Fruit fly (Drosophila melanogaster) whole organism, embryonic: ENCODE data around the gene Rassf.

Experiments used
- Awh ChIP-seq: fragments of 200-800 bp; sonication (Bioruptor generic); IDR thresholded peaks from 2 replicates; pipeline ENCODE4, ENCODE4 v1.3.6; 2022; ENCODE audit warnings: missing biosample characterization, missing genetic modification characterization
- Bteb2 ChIP-seq: fragments of 200-800 bp; sonication (Bioruptor generic); optimal IDR thresholded peaks from 2 replicates; lab custom pipeline; 2016; ENCODE audit warnings: missing biosample characterization, missing genetic modification characterization
- CG10979 ChIP-seq: fragments of 200-800 bp; sonication (Bioruptor generic); optimal IDR thresholded peaks from 2 replicates; lab custom pipeline; 2018; ENCODE audit warnings: missing biosample characterization, mild to moderate bottlenecking, missing genetic modification characterization, moderate library complexity
- CG11093 ChIP-seq: fragments of 200-800 bp; sonication (Bioruptor generic); IDR thresholded peaks from 3 replicates; pipeline ENCODE4 v1.3.6; 2022; ENCODE audit warnings: missing biosample characterization, missing genetic modification characterization
- CG11695 ChIP-seq: fragments of 200-800 bp; sonication (Bioruptor generic); IDR thresholded peaks from 3 replicates; pipeline ENCODE4 v1.3.6; 2022; ENCODE audit warnings: missing biosample characterization, missing genetic modification characterization
- CG12155 ChIP-seq: fragments of 200-800 bp; sonication (Bioruptor generic); optimal IDR thresholded peaks from 3 replicates; lab custom pipeline; 2016; ENCODE audit warnings: missing biosample characterization, missing genetic modification characterization
- CG12236 ChIP-seq: fragments of 200-800 bp; sonication (Bioruptor generic); optimal IDR thresholded peaks from 2 replicates; lab custom pipeline; 2016; ENCODE audit warnings: missing biosample characterization, missing genetic modification characterization
- CG13287 ChIP-seq: fragments of 200-800 bp; sonication (Bioruptor generic); IDR thresholded peaks from 2 replicates; pipeline ENCODE4 v1.3.6; 2022; ENCODE audit warnings: missing biosample characterization, missing genetic modification characterization; ENCODE audit not compliant: partially characterized antibody
- CG1602 ChIP-seq: fragments of 200-800 bp; sonication (Bioruptor generic); optimal IDR thresholded peaks from 3 replicates; lab custom pipeline; 2016; ENCODE audit warnings: missing biosample characterization, missing genetic modification characterization
- CG1647 ChIP-seq: fragments of 200-800 bp; sonication (Bioruptor generic); optimal IDR thresholded peaks from 3 replicates; lab custom pipeline; 2016; ENCODE audit warnings: missing biosample characterization, missing genetic modification characterization
- CG17328 ChIP-seq: fragments of 200-800 bp; sonication (Bioruptor generic); IDR thresholded peaks from 2 replicates; pipeline ENCODE4 v1.3.6; 2022; ENCODE audit warnings: missing biosample characterization, missing genetic modification characterization
- CG17568 ChIP-seq: fragments of 200-800 bp; sonication (Bioruptor generic); optimal IDR thresholded peaks from 2 replicates; lab custom pipeline; 2018; ENCODE audit warnings: missing biosample characterization, mild to moderate bottlenecking, missing genetic modification characterization, moderate library complexity
- CG18011 ChIP-seq: fragments of 200-800 bp; sonication (Bioruptor generic); optimal IDR thresholded peaks from 2 replicates; lab custom pipeline; 2017; ENCODE audit warnings: missing biosample characterization, missing genetic modification characterization, mild to moderate bottlenecking, moderate library complexity, missing genotype
- CG18599 ChIP-seq: fragments of 200-800 bp; sonication (Bioruptor generic); optimal IDR thresholded peaks from 3 replicates; lab custom pipeline; 2017; ENCODE audit warnings: missing biosample characterization, missing genetic modification characterization, mild to moderate bottlenecking, moderate library complexity, missing genetic modification reagents
- CG3163 ChIP-seq: fragments of 200-800 bp; sonication (Bioruptor generic); optimal IDR thresholded peaks from 3 replicates; lab custom pipeline; 2016; ENCODE audit warnings: missing biosample characterization, missing genetic modification characterization
- CG42726 ChIP-seq: fragments of 200-800 bp; sonication (Bioruptor generic); IDR thresholded peaks from 2 replicates; pipeline ENCODE4 v1.3.6; 2022; ENCODE audit warnings: missing biosample characterization, missing genetic modification characterization; ENCODE audit not compliant: partially characterized antibody
- CG4282 ChIP-seq: fragments of 200-800 bp; sonication (Bioruptor generic); optimal IDR thresholded peaks from 2 replicates; lab custom pipeline; 2016; ENCODE audit warnings: missing biosample characterization, missing genetic modification characterization
- CG4617 ChIP-seq: fragments of 200-800 bp; sonication (Bioruptor generic); optimal IDR thresholded peaks from 3 replicates; lab custom pipeline; 2016; ENCODE audit warnings: missing biosample characterization, missing genetic modification characterization, borderline replicate concordance
- CG5245 ChIP-seq: fragments of 200-800 bp; sonication (Bioruptor generic); optimal IDR thresholded peaks from 3 replicates; lab custom pipeline; 2016; ENCODE audit warnings: missing biosample characterization, missing genetic modification characterization
- CG8765 ChIP-seq: fragments of 200-800 bp; sonication (Bioruptor generic); IDR thresholded peaks from 2 replicates; pipeline ENCODE4 v1.3.6; 2022; ENCODE audit warnings: missing biosample characterization, missing genetic modification characterization
- CG9609 ChIP-seq: fragments of 200-800 bp; sonication (Bioruptor generic); optimal IDR thresholded peaks from 3 replicates; lab custom pipeline; 2016; ENCODE audit warnings: missing biosample characterization, missing genetic modification characterization
- CTCF ChIP-seq: fragments of 200-800 bp; sonication (Bioruptor generic); optimal IDR thresholded peaks from 2 replicates; lab custom pipeline; 2017; ENCODE audit warnings: missing biosample characterization, mild to moderate bottlenecking, missing genetic modification characterization, moderate library complexity
- CoRest ChIP-seq: fragments of 200-800 bp; sonication (Bioruptor generic); optimal IDR thresholded peaks from 3 replicates; lab custom pipeline; 2018; ENCODE audit warnings: missing biosample characterization, mild to moderate bottlenecking, missing genetic modification characterization, moderate library complexity
- D ChIP-seq, 2 experiments: fragments of 200-800 bp in 1 of 2; fragments of >200 bp in 1 of 2; sonication (Bioruptor generic) in 1 of 2; optimal IDR thresholded peaks; 2 replicates in 1 of 2; 3 replicates in 1 of 2; lab custom pipeline; 2017; ENCODE audit warnings: mild to moderate bottlenecking in 1 of 2, missing biosample characterization in 1 of 2, missing genetic modification characterization in 1 of 2, missing genetic modification reagents in 1 of 2
- Dp ChIP-seq: fragments of 200-800 bp; sonication (Bioruptor generic); optimal IDR thresholded peaks from 2 replicates; lab custom pipeline; 2018; ENCODE audit warnings: missing biosample characterization, mild to moderate bottlenecking, missing genetic modification characterization, moderate library complexity
- Elba2 ChIP-seq: fragments of 200-800 bp; sonication (Bioruptor generic); optimal IDR thresholded peaks from 3 replicates; lab custom pipeline; 2016; ENCODE audit warnings: missing biosample characterization, missing genetic modification characterization
- Hand ChIP-seq: fragments of 200-800 bp; sonication (Bioruptor generic); optimal IDR thresholded peaks from 2 replicates; lab custom pipeline; 2017; ENCODE audit warnings: mild to moderate bottlenecking, missing biosample characterization, missing genetic modification reagents, missing genetic modification characterization
- Hey ChIP-seq: fragments of 200-800 bp; sonication (Bioruptor generic); optimal IDR thresholded peaks from 3 replicates; lab custom pipeline; 2018; ENCODE audit warnings: missing biosample characterization, mild to moderate bottlenecking, missing genetic modification characterization
- Neu2 ChIP-seq: fragments of 200-800 bp; sonication (Bioruptor generic); optimal IDR thresholded peaks from 3 replicates; lab custom pipeline; 2016; ENCODE audit warnings: missing biosample characterization, missing genetic modification characterization, borderline replicate concordance
- Nf-YB ChIP-seq: fragments of 200-800 bp; sonication (Bioruptor generic); optimal IDR thresholded peaks from 3 replicates; lab custom pipeline; 2019; ENCODE audit warnings: missing biosample characterization, mild to moderate bottlenecking, missing genetic modification characterization, moderate library complexity
- Ravus ChIP-seq: fragments of 200-800 bp; sonication (Bioruptor generic); IDR thresholded peaks from 2 replicates; pipeline ENCODE4 v1.3.6; 2022; ENCODE audit warnings: missing biosample characterization, missing genetic modification characterization
- abd-A ChIP-seq: fragments of 200-800 bp; sonication (Bioruptor generic); optimal IDR thresholded peaks from 3 replicates; lab custom pipeline; 2019; ENCODE audit warnings: missing biosample characterization, mild to moderate bottlenecking, missing genetic modification characterization, moderate library complexity
- al ChIP-seq: fragments of 200-800 bp; sonication (Bioruptor generic); IDR thresholded peaks from 2 replicates; pipeline ENCODE4 v1.3.6; 2022; ENCODE audit warnings: missing biosample characterization, missing genetic modification characterization
- croc ChIP-seq: fragments of 200-800 bp; sonication (Bioruptor generic); conservative IDR thresholded peaks from 3 replicates; pipeline ENCODE4 v1.3.6; 2022; ENCODE audit warnings: missing biosample characterization, missing genetic modification characterization
- dmrt99B ChIP-seq: fragments of 200-800 bp; sonication (Bioruptor generic); optimal IDR thresholded peaks from 2 replicates; lab custom pipeline; 2018; ENCODE audit warnings: missing biosample characterization, mild to moderate bottlenecking, missing genetic modification characterization, moderate library complexity
- fd64A ChIP-seq: fragments of 200-800 bp; sonication (Bioruptor generic); optimal IDR thresholded peaks from 3 replicates; lab custom pipeline; 2018; ENCODE audit warnings: missing biosample characterization, mild to moderate bottlenecking, missing genetic modification characterization
- gcm ChIP-seq: fragments of 200-800 bp; sonication (Bioruptor generic); optimal IDR thresholded peaks from 2 replicates; lab custom pipeline; 2019; ENCODE audit warnings: missing biosample characterization, mild to moderate bottlenecking, missing genetic modification characterization, moderate library complexity
- grn ChIP-seq: fragments of 200-800 bp; sonication (Bioruptor generic); optimal IDR thresholded peaks from 3 replicates; lab custom pipeline; 2017; ENCODE audit warnings: missing biosample characterization, missing genetic modification characterization
- maf-S ChIP-seq: fragments of 200-800 bp; sonication (Bioruptor generic); optimal IDR thresholded peaks from 2 replicates; lab custom pipeline; 2016; ENCODE audit warnings: missing biosample characterization, missing genetic modification characterization
- nerfin-2 ChIP-seq: fragments of 200-800 bp; sonication (Bioruptor generic); IDR thresholded peaks from 2 replicates; pipeline ENCODE4 v1.3.6; 2022; ENCODE audit warnings: missing biosample characterization, missing genetic modification characterization; ENCODE audit not compliant: partially characterized antibody
- pfk ChIP-seq: fragments of 200-800 bp; sonication (Bioruptor generic); optimal IDR thresholded peaks from 2 replicates; lab custom pipeline; 2018; ENCODE audit warnings: missing biosample characterization, mild to moderate bottlenecking, missing genetic modification characterization, moderate library complexity
- sim ChIP-seq: fragments of 200-800 bp; sonication (Bioruptor generic); IDR thresholded peaks from 2 replicates; pipeline ENCODE4 v1.3.6; 2022; ENCODE audit warnings: missing biosample characterization, missing genetic modification characterization
- slou ChIP-seq: fragments of 200-800 bp; sonication (Bioruptor generic); optimal IDR thresholded peaks from 3 replicates; lab custom pipeline; 2016; ENCODE audit warnings: missing biosample characterization, missing genetic modification characterization
- sob ChIP-seq: fragments of 200-800 bp; sonication (Bioruptor generic); IDR thresholded peaks from 2 replicates; pipeline ENCODE4 v1.3.6; 2022; ENCODE audit warnings: missing biosample characterization, missing genetic modification characterization
- sr ChIP-seq: fragments of 200-800 bp; sonication (Bioruptor generic); IDR thresholded peaks from 3 replicates; pipeline ENCODE4 v1.3.6; 2022; ENCODE audit warnings: missing biosample characterization, missing genetic modification characterization
- twi ChIP-seq: fragments of 200-800 bp; optimal IDR thresholded peaks from 2 replicates; lab custom pipeline; 2019; ENCODE audit warnings: missing biosample characterization, mild to moderate bottlenecking, missing genetic modification characterization, moderate library complexity
- vfl ChIP-seq: fragments of 200-800 bp; sonication (Bioruptor generic); optimal IDR thresholded peaks from 2 replicates; lab custom pipeline; 2016; ENCODE audit warnings: missing biosample characterization, missing genetic modification characterization
- vvl ChIP-seq: fragments of 200-800 bp; sonication (Bioruptor generic); IDR thresholded peaks from 2 replicates; pipeline ENCODE4 v1.3.6; 2022; ENCODE audit warnings: missing biosample characterization, missing genetic modification characterization
- wdn ChIP-seq: fragments of 200-800 bp; sonication (Bioruptor generic); IDR thresholded peaks from 2 replicates; pipeline ENCODE4 v1.3.6; 2022; ENCODE audit warnings: missing biosample characterization, missing genetic modification characterization
- yki ChIP-seq: fragments of >200 bp; optimal IDR thresholded peaks from 3 replicates; lab custom pipeline; 2018

Gene Rassf

dm6 chr3R:23117683-23118470 lies at the start of gene Rassf, which contains the start of gene CenB1A (continued):
- TF ChIP-seq CTCF = no peak
- TF ChIP-seq CG9609 (GFP tag; lab: Kevin White, UChicago) = peak; percentile 63
- TF ChIP-seq twi (tag; lab: Kevin White, UChicago) = no peak
- TF ChIP-seq nerfin-2 (GFP tag; lab: Robert Waterston, UW) = no peak
- TF ChIP-seq Nf-YB (GFP tag; lab: Kevin White, UChicago) = no peak
- no peak; the same call in 1 of the 2 replicates for TF ChIP-seq Ravus (GFP tag; lab: Robert Waterston, UW)
- peak; percentile 82 for TF ChIP-seq Dp
- no peak for TF ChIP-seq grn (GFP tag; lab: Kevin White, UChicago)
- TF ChIP-seq CG1602 (GFP tag; lab: Kevin White, UChicago) = no peak
- no peak for TF ChIP-seq CG8765 (GFP tag; lab: Robert Waterston, UW)
- TF ChIP-seq CG12155 = peak; percentile 23
- TF ChIP-seq CG4617 (GFP tag; lab: Kevin White, UChicago) = peak; percentile 43
- no peak for TF ChIP-seq Bteb2 (GFP tag; lab: Kevin White, UChicago)
- TF ChIP-seq CG17568 = no peak
- TF ChIP-seq Hand (GFP tag; lab: Kevin White, UChicago) = no peak
- no peak for TF ChIP-seq CG11695 (GFP tag; lab: Robert Waterston, UW)
- no peak for TF ChIP-seq vfl
- no peak for TF ChIP-seq CG17328
- no peak for TF ChIP-seq sr
- TF ChIP-seq CG13287 (GFP tag; lab: Robert Waterston, UW) = peak; percentile 74
- peak; percentile 65 for TF ChIP-seq maf-S
- no peak for TF ChIP-seq pfk (GFP tag; lab: Kevin White, UChicago)
- TF ChIP-seq CG12236 (GFP tag; lab: Kevin White, UChicago) = no peak
- TF ChIP-seq CG3163 (GFP tag; lab: Kevin White, UChicago) = peak; percentile 42
- TF ChIP-seq D (optimal IDR thresholded peaks at IDR 0.05; lab: Kevin White, UChicago) = no peak
- TF ChIP-seq D (GFP tag; optimal IDR thresholded peaks at IDR 0.05; lab: Kevin White, UChicago) = peak; percentile 24
- TF ChIP-seq wdn (GFP tag; lab: Robert Waterston, UW) = no peak; the same call in 1 of the 2 replicates
- no peak for TF ChIP-seq Neu2
- no peak for TF ChIP-seq CG18011 (GFP tag; lab: Kevin White, UChicago)
- TF ChIP-seq CG18599 (GFP tag; lab: Kevin White, UChicago) = peak; percentile 49
- TF ChIP-seq CG4282 (GFP tag; lab: Kevin White, UChicago) = peak; percentile 23
- peak; percentile 25 for TF ChIP-seq gcm (GFP tag; lab: Kevin White, UChicago)
- TF ChIP-seq yki (lab: Kevin White, UChicago) = no peak
- no peak for TF ChIP-seq fd64A (GFP tag; lab: Kevin White, UChicago)
- TF ChIP-seq vvl (GFP tag; lab: Robert Waterston, UW) = peak; percentile 51
- TF ChIP-seq CoRest (tag; lab: Kevin White, UChicago) = peak; percentile 61
- TF ChIP-seq slou (GFP tag; lab: Kevin White, UChicago) = no peak
- TF ChIP-seq Awh (GFP tag; lab: Robert Waterston, UW) = no peak
- TF ChIP-seq al (GFP tag; lab: Robert Waterston, UW) = peak; percentile 45; the same call in 1 of the 2 replicates
- TF ChIP-seq CG11093 = no peak
- no peak for TF ChIP-seq CG42726 (GFP tag; lab: Robert Waterston, UW)
- TF ChIP-seq CG1647 (GFP tag; lab: Kevin White, UChicago) = no peak
- no peak for TF ChIP-seq Hey
- TF ChIP-seq CG5245 (GFP tag; lab: Kevin White, UChicago) = no peak
- TF ChIP-seq abd-A (tag; lab: Kevin White, UChicago) = no peak
- peak; percentile 3 for TF ChIP-seq CG10979 (tag; lab: Kevin White, UChicago)
- TF ChIP-seq croc = no peak
- TF ChIP-seq Elba2 (GFP tag; lab: Kevin White, UChicago) = no peak
- TF ChIP-seq sob = peak; percentile 58; the same call in 1 of the 2 replicates
- TF ChIP-seq sim (GFP tag; lab: Robert Waterston, UW) = no peak
- no peak for TF ChIP-seq dmrt99B (tag; lab: Kevin White, UChicago)
